Fruit fly (Drosophila melanogaster) whole organism, adult: ENCODE measurements around the gene RpS25.

Experiments
- CG11617 ChIP-seq: fragments of 200-800 bp; sonication (Bioruptor generic); optimal IDR thresholded peaks from 2 replicates; lab custom pipeline; 2017; ENCODE audit warnings: mild to moderate bottlenecking, missing biosample characterization, missing genetic modification reagents, missing genetic modification characterization
- CG12768 ChIP-seq: fragments of 200-800 bp; sonication (Bioruptor generic); optimal IDR thresholded peaks from 2 replicates; lab custom pipeline; 2017; ENCODE audit warnings: missing biosample characterization, missing genetic modification characterization, mild to moderate bottlenecking, moderate library complexity, missing genetic modification reagents
- CG14711 ChIP-seq: fragments of 200-800 bp; sonication (Bioruptor generic); optimal IDR thresholded peaks from 2 replicates; lab custom pipeline; 2018; ENCODE audit warnings: missing biosample characterization, mild to moderate bottlenecking, missing genetic modification characterization, moderate library complexity
- CG1620 ChIP-seq: fragments of 200-800 bp; sonication (Bioruptor generic); optimal IDR thresholded peaks from 2 replicates; lab custom pipeline; 2016; ENCODE audit warnings: missing biosample characterization, missing genetic modification characterization
- CG33017 ChIP-seq: fragments of 200-800 bp; sonication (Bioruptor generic); optimal IDR thresholded peaks from 2 replicates; lab custom pipeline; 2018; ENCODE audit warnings: missing biosample characterization, mild to moderate bottlenecking, missing genetic modification characterization, moderate library complexity
- CG5204 ChIP-seq: fragments of 200-800 bp; sonication (Bioruptor generic); optimal IDR thresholded peaks from 2 replicates; lab custom pipeline; 2016; ENCODE audit warnings: missing biosample characterization, missing genetic modification characterization
- CG7045 ChIP-seq: fragments of 200-800 bp; sonication (Bioruptor generic); optimal IDR thresholded peaks from 2 replicates; lab custom pipeline; 2017; ENCODE audit warnings: missing biosample characterization, mild to moderate bottlenecking, missing genetic modification characterization
- CG7101 ChIP-seq: fragments of 200-800 bp; sonication (Bioruptor generic); optimal IDR thresholded peaks from 2 replicates; lab custom pipeline; 2018; ENCODE audit warnings: missing biosample characterization, mild to moderate bottlenecking, missing genetic modification characterization, moderate library complexity
- Clk ChIP-seq: fragments of 200-800 bp; sonication (Bioruptor generic); optimal IDR thresholded peaks from 2 replicates; lab custom pipeline; 2017; ENCODE audit warnings: missing biosample characterization, missing genetic modification characterization
- Crg-1 ChIP-seq: fragments of 200-800 bp; sonication (Bioruptor generic); optimal IDR thresholded peaks from 2 replicates; lab custom pipeline; 2016; ENCODE audit warnings: missing biosample characterization, missing genetic modification characterization
- Hr96 ChIP-seq: fragments of 200-800 bp; sonication (Bioruptor generic); optimal IDR thresholded peaks from 2 replicates; lab custom pipeline; 2016; ENCODE audit warnings: missing biosample characterization, missing genetic modification characterization
- Mnt ChIP-seq: fragments of 200-800 bp; sonication (Bioruptor generic); optimal IDR thresholded peaks from 2 replicates; lab custom pipeline; 2016; ENCODE audit warnings: missing biosample characterization, mild to moderate bottlenecking, missing genetic modification characterization
- bab1 ChIP-seq: fragments of 200-800 bp; sonication (Bioruptor generic); optimal IDR thresholded peaks from 3 replicates; lab custom pipeline; 2019; ENCODE audit warnings: missing biosample characterization, mild to moderate bottlenecking, missing genetic modification characterization, moderate library complexity
- cic ChIP-seq: fragments of 200-800 bp; sonication (Bioruptor generic); optimal IDR thresholded peaks from 2 replicates; lab custom pipeline; 2017; ENCODE audit warnings: missing biosample characterization, mild to moderate bottlenecking, missing genetic modification characterization, moderate library complexity
- cnc ChIP-seq, 2 experiments: fragments of >200 bp; optimal IDR thresholded peaks; 2 replicates each; lab custom pipeline; 2017
- kay ChIP-seq: fragments of 200-800 bp; sonication (Bioruptor generic); peaks from one replicate; lab custom pipeline; 2016; ENCODE audit warnings: missing biosample characterization, missing genetic modification characterization, borderline replicate concordance
- ovo ChIP-seq: fragments of 200-800 bp; sonication (Bioruptor generic); optimal IDR thresholded peaks from 2 replicates; lab custom pipeline; 2016; ENCODE audit warnings: missing biosample characterization, missing genetic modification characterization
- pad ChIP-seq: fragments of 200-800 bp; sonication (Bioruptor generic); optimal IDR thresholded peaks from 3 replicates; lab custom pipeline; 2017; ENCODE audit warnings: missing biosample characterization, missing genetic modification characterization, mild to moderate bottlenecking, moderate library complexity, missing genetic modification reagents
- tj ChIP-seq: fragments of 200-800 bp; sonication (Bioruptor generic); optimal IDR thresholded peaks from 3 replicates; lab custom pipeline; 2017; ENCODE audit warnings: missing biosample characterization, mild to moderate bottlenecking, missing genetic modification characterization, moderate library complexity
- toe ChIP-seq: fragments of 200-800 bp; sonication (Bioruptor generic); optimal IDR thresholded peaks from 2 replicates; lab custom pipeline; 2016; ENCODE audit warnings: missing biosample characterization, missing genetic modification characterization

The RpS25 gene

DNA sequence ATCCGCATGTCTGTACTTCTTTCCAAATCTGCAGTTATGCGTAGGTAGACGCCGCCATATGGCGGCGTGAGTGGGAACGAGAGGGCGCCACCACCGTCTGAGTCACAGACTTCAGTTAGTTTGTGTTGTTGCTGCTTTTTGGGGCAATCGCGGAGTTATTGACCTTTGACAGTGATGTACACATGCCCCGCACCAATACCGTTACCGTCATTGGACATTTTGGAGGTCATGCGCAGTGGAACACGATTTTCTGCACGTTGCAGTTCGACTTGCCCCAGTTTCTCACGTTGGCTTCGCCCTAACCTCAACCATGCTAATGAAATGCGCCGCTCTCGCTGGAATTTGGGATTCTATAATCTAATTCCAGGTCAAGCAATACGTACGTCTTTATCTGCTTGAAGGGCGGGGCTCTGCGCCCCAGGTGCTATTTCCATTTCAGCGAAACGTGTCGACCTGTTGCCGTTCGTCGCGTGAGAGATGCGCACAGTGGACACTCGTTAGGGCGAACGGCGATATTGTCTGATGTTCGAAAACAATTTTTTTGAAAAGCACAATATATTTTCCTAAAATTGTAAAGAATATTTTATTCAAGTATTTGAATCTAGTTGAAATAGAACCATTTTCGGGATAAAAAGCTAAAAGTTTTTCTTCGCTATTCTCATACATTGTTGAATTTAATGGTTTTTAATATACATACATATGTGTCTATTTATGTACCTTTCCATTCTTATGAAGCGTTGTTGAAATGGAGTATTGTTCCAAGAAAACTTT lies 4.6 kb downstream of the RpS25 start:
- TF ChIP-seq CG7101 (tag; lab: Kevin White, UChicago) (peak; percentile 68), cic (GFP tag; lab: Kevin White, UChicago) (peak; percentile 61), Crg-1 (GFP tag; lab: Kevin White, UChicago) (peak; percentile 40), ovo (peak; percentile 87), Hr96 (peak; percentile 67), kay (no peak), CG5204 (GFP tag; lab: Kevin White, UChicago) (no peak), CG1620 (GFP tag; lab: Kevin White, UChicago) (peak; percentile 61), CG11617 (GFP tag; lab: Kevin White, UChicago) (peak; percentile 69), CG7045 (GFP tag; lab: Kevin White, UChicago) (peak; percentile 44), bab1 (GFP tag; lab: Kevin White, UChicago) (peak; percentile 55), toe (GFP tag; lab: Kevin White, UChicago) (peak; percentile 72), pad (GFP tag; lab: Kevin White, UChicago) (peak; percentile 58), CG14711 (tag; lab: Kevin White, UChicago) (peak; percentile 62), Mnt (GFP tag; lab: Kevin White, UChicago) (peak; percentile 95), Clk (GFP tag; lab: Kevin White, UChicago) (no peak), CG33017 (peak; percentile 49), cnc (optimal IDR thresholded peaks at IDR 0.05; lab: Kevin White, UChicago) (no peak), tj (GFP tag; lab: Kevin White, UChicago) (peak; percentile 75), CG12768 (GFP tag; lab: Kevin White, UChicago) (peak; percentile 68)

- TF ChIP-seq cnc (optimal IDR thresholded peaks at IDR 0.05; lab: Kevin White, UChicago) (no peak), CG12768 (GFP tag; lab: Kevin White, UChicago) (peak; percentile 44), bab1 (GFP tag; lab: Kevin White, UChicago) (peak; percentile 48), CG11617 (GFP tag; lab: Kevin White, UChicago) (peak; percentile 90), cic (GFP tag; lab: Kevin White, UChicago) (peak; percentile 69), CG1620 (GFP tag; lab: Kevin White, UChicago) (peak; percentile 51), ovo (peak; percentile 74), CG7045 (GFP tag; lab: Kevin White, UChicago) (peak; percentile 48), toe (GFP tag; lab: Kevin White, UChicago) (peak; percentile 77), pad (GFP tag; lab: Kevin White, UChicago) (peak; percentile 42), kay (no peak), CG5204 (GFP tag; lab: Kevin White, UChicago) (no peak), Hr96 (peak; percentile 77), Mnt (GFP tag; lab: Kevin White, UChicago) (peak; percentile 92), Clk (GFP tag; lab: Kevin White, UChicago) (no peak), Crg-1 (GFP tag; lab: Kevin White, UChicago) (peak; percentile 33), tj (GFP tag; lab: Kevin White, UChicago) (peak; percentile 32), CG14711 (tag; lab: Kevin White, UChicago) (peak; percentile 36), CG33017 (peak; percentile 37), CG7101 (tag; lab: Kevin White, UChicago) (peak; percentile 68)
Observed at dm6 chr3R:11209801-11210402, 6.2 kb downstream of the RpS25 start, which contains the start of the genes SdhC and Tctp. SdhC (minus strand) TSS chr3R:11209849. Tctp (plus strand) TSS chr3R:11210247.

DNA sequence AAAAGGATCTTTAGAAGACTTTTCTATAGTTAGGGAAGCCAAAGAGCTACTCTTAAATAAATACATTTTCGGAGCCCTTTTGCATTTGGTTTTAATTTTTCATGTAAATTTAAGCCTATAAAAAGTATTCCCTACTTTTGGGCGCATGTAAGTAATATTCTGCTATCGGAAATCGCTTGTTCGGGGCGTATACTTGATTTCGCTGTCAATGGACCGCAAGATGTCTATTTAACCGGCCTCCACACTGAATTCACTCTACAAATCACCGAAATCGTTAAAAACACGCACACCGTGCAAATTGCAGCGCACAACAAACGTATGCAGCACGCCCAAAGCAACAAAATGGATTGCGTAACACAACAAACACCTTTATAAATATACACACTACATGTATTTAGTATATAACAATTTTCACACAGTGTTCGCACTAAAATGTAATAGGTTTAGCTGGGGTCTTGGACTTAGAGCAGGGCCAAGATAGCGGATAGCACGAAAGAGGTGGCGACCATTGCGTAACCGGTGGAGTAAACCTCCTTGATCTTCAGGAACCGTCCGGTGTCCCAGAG lies 7.2 kb downstream of the RpS25 start:
- TF ChIP-seq Mnt (GFP tag; lab: Kevin White, UChicago) (peak; percentile 18), bab1 (GFP tag; lab: Kevin White, UChicago) (peak; percentile 48), cic (GFP tag; lab: Kevin White, UChicago) (peak; percentile 44), cnc (optimal IDR thresholded peaks at IDR 0.05; lab: Kevin White, UChicago) (no peak)

DNA sequence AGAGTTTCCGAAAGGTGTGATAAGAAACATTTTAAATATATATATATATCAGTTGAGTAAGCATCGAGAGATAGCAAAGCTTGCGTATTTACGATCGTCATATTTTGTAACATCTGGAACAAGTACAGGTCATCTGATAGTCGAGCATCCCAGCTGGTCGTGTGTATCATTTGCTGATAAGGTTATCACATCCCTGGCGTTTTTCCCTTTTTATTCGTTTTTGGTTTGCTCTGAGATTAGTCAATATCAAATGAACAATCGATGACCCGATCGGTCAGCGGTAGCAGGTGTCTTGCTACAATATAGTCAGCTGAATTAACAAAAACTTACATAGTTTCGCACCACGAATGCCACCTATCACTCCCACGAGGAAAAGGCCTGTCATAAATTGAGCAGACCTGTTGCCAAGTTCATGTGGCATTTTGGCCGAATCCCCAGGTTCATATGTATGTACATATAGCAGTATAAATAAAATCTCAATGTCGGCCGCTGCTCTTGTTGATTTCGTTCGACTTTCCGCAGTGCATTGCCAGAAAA lies 15.1 kb downstream of the RpS25 start:
- TF ChIP-seq bab1 (GFP tag; lab: Kevin White, UChicago) (no peak), CG33017 (peak; percentile 46), CG7101 (tag; lab: Kevin White, UChicago) (peak; percentile 50), ovo (no peak), CG11617 (GFP tag; lab: Kevin White, UChicago) (peak; percentile 42), CG7045 (GFP tag; lab: Kevin White, UChicago) (no peak)

- TF ChIP-seq CG12768 (GFP tag; lab: Kevin White, UChicago) = no peak
- no peak for TF ChIP-seq ovo
- peak; percentile 30 for TF ChIP-seq cic (GFP tag; lab: Kevin White, UChicago)
- TF ChIP-seq Mnt (GFP tag; lab: Kevin White, UChicago) = peak; percentile 27
- no peak for TF ChIP-seq Clk (GFP tag; lab: Kevin White, UChicago)
- TF ChIP-seq CG7045 (GFP tag; lab: Kevin White, UChicago) = peak; percentile 2
- no peak for TF ChIP-seq CG11617 (GFP tag; lab: Kevin White, UChicago)
- TF ChIP-seq pad (GFP tag; lab: Kevin White, UChicago) = no peak
- TF ChIP-seq CG14711 (tag; lab: Kevin White, UChicago) = peak; percentile 56
- TF ChIP-seq kay = peak; percentile 92
Observed at dm6 chr3R:11200042-11200884, 15.8 kb downstream of the RpS25 start.
